Fruit fly (Drosophila melanogaster) whole organism, embryonic: ENCODE measurements around the gene THADA.

Source experiments
- CG11093 ChIP-seq: fragments of 200-800 bp; sonication (Bioruptor generic); IDR thresholded peaks from 3 replicates; pipeline ENCODE4 v1.3.6; 2022; ENCODE audit warnings: missing biosample characterization, missing genetic modification characterization
- CG14014 ChIP-seq: fragments of 200-800 bp; sonication (Bioruptor generic); IDR thresholded peaks from 2 replicates; pipeline ENCODE4 v1.3.6; 2022; ENCODE audit warnings: missing biosample characterization, missing genetic modification characterization
- CG15011 ChIP-seq: fragments of 200-800 bp; sonication (Bioruptor generic); optimal IDR thresholded peaks from 3 replicates; lab custom pipeline; 2018; ENCODE audit warnings: missing biosample characterization, mild to moderate bottlenecking, missing genetic modification characterization
- CG17568 ChIP-seq: fragments of 200-800 bp; sonication (Bioruptor generic); optimal IDR thresholded peaks from 2 replicates; lab custom pipeline; 2018; ENCODE audit warnings: missing biosample characterization, mild to moderate bottlenecking, missing genetic modification characterization, moderate library complexity
- CG17802 ChIP-seq: fragments of 200-800 bp; sonication (Bioruptor generic); optimal IDR thresholded peaks from 2 replicates; lab custom pipeline; 2018; ENCODE audit warnings: missing biosample characterization, mild to moderate bottlenecking, missing genetic modification characterization, moderate library complexity
- CG18599 ChIP-seq: fragments of 200-800 bp; sonication (Bioruptor generic); optimal IDR thresholded peaks from 3 replicates; lab custom pipeline; 2017; ENCODE audit warnings: missing biosample characterization, missing genetic modification characterization, mild to moderate bottlenecking, moderate library complexity, missing genetic modification reagents
- CG3065 ChIP-seq: fragments of 200-800 bp; sonication (Bioruptor generic); optimal IDR thresholded peaks from 2 replicates; lab custom pipeline; 2016; ENCODE audit warnings: missing biosample characterization, missing genetic modification characterization
- CG32772 ChIP-seq: fragments of 200-800 bp; sonication (Bioruptor generic); IDR thresholded peaks from 2 replicates; pipeline ENCODE4 v1.3.6; 2022; ENCODE audit warnings: missing biosample characterization, missing genetic modification characterization
- CG33557 ChIP-seq: fragments of 200-800 bp; sonication (Bioruptor generic); optimal IDR thresholded peaks from 2 replicates; lab custom pipeline; 2019; ENCODE audit warnings: missing biosample characterization, mild to moderate bottlenecking, missing genetic modification characterization, moderate library complexity
- CG4424 ChIP-seq: fragments of 200-800 bp; sonication (Bioruptor generic); optimal IDR thresholded peaks from 3 replicates; lab custom pipeline; 2016; ENCODE audit warnings: missing biosample characterization, missing genetic modification characterization
- CG6254 ChIP-seq: fragments of 200-800 bp; sonication (Bioruptor generic); optimal IDR thresholded peaks from 3 replicates; lab custom pipeline; 2017; ENCODE audit warnings: mild to moderate bottlenecking, missing biosample characterization, missing genetic modification reagents, missing genetic modification characterization
- CG6683 ChIP-seq: fragments of 200-800 bp; sonication (Bioruptor generic); optimal IDR thresholded peaks from 2 replicates; lab custom pipeline; 2017; ENCODE audit warnings: missing biosample characterization, mild to moderate bottlenecking, missing genetic modification characterization, missing genetic modification reagents
- CG6791 ChIP-seq: fragments of 200-800 bp; sonication (Bioruptor generic); IDR thresholded peaks from 3 replicates; pipeline ENCODE4 v1.3.6; 2022; ENCODE audit warnings: missing biosample characterization, missing genetic modification characterization; ENCODE audit not compliant: partially characterized antibody
- CG9797 ChIP-seq: fragments of 200-800 bp; sonication (Bioruptor generic); optimal IDR thresholded peaks from 3 replicates; lab custom pipeline; 2018; ENCODE audit warnings: missing biosample characterization, mild to moderate bottlenecking, missing genetic modification characterization
- D ChIP-seq, 2 experiments: fragments of 200-800 bp in 1 of 2; fragments of >200 bp in 1 of 2; sonication (Bioruptor generic) in 1 of 2; optimal IDR thresholded peaks; 2 replicates in 1 of 2; 3 replicates in 1 of 2; lab custom pipeline; 2017; ENCODE audit warnings: mild to moderate bottlenecking in 1 of 2, missing biosample characterization in 1 of 2, missing genetic modification characterization in 1 of 2, missing genetic modification reagents in 1 of 2
- Dp ChIP-seq: fragments of 200-800 bp; sonication (Bioruptor generic); optimal IDR thresholded peaks from 2 replicates; lab custom pipeline; 2018; ENCODE audit warnings: missing biosample characterization, mild to moderate bottlenecking, missing genetic modification characterization, moderate library complexity
- E2f1 ChIP-seq: fragments of 200-800 bp; sonication (Bioruptor generic); IDR thresholded peaks from 2 replicates; pipeline ENCODE4 v1.3.6; 2022; ENCODE audit warnings: missing biosample characterization, missing genetic modification characterization
- Fer1 ChIP-seq: fragments of 200-800 bp; sonication (Bioruptor generic); optimal IDR thresholded peaks from 2 replicates; lab custom pipeline; 2017; ENCODE audit warnings: missing biosample characterization, mild to moderate bottlenecking, missing genetic modification characterization
- HmgD ChIP-seq: fragments of 200-800 bp; sonication (Bioruptor generic); optimal IDR thresholded peaks from 3 replicates; lab custom pipeline; 2016; ENCODE audit warnings: missing biosample characterization, missing genetic modification characterization
- Hmr ChIP-seq: fragments of 200-800 bp; sonication (Bioruptor generic); optimal IDR thresholded peaks from 3 replicates; lab custom pipeline; 2017; ENCODE audit warnings: mild to moderate bottlenecking, missing biosample characterization, missing genetic modification reagents, missing genetic modification characterization
- Jarid2 ChIP-seq: fragments of 200-800 bp; sonication (Bioruptor generic); optimal IDR thresholded peaks from 3 replicates; lab custom pipeline; 2017; ENCODE audit warnings: mild to moderate bottlenecking, missing biosample characterization, missing genetic modification reagents, missing genetic modification characterization
- Mad ChIP-seq: fragments of 200-800 bp; sonication (Bioruptor generic); optimal IDR thresholded peaks from 2 replicates; lab custom pipeline; 2016; ENCODE audit warnings: missing biosample characterization, missing genetic modification characterization
- Meics ChIP-seq: fragments of 200-800 bp; sonication (Bioruptor generic); optimal IDR thresholded peaks from 2 replicates; lab custom pipeline; 2017; ENCODE audit warnings: missing biosample characterization, mild to moderate bottlenecking, missing genetic modification characterization
- NC2α ChIP-seq: fragments of 200-800 bp; sonication (Bioruptor generic); optimal IDR thresholded peaks from 2 replicates; lab custom pipeline; 2016; ENCODE audit warnings: missing biosample characterization, missing genetic modification characterization
- NK7.1 ChIP-seq: fragments of 200-800 bp; sonication (Bioruptor generic); optimal IDR thresholded peaks from 3 replicates; lab custom pipeline; 2016; ENCODE audit warnings: missing biosample characterization, missing genetic modification characterization
- Neu2 ChIP-seq: fragments of 200-800 bp; sonication (Bioruptor generic); optimal IDR thresholded peaks from 3 replicates; lab custom pipeline; 2016; ENCODE audit warnings: missing biosample characterization, missing genetic modification characterization, borderline replicate concordance
- Scr ChIP-seq: fragments of 200-800 bp; sonication (Bioruptor generic); IDR thresholded peaks from 2 replicates; pipeline ENCODE4 v1.3.6; 2022; ENCODE audit warnings: missing biosample characterization, missing genetic modification characterization; ENCODE audit not compliant: partially characterized antibody
- Side ChIP-seq: fragments of 200-800 bp; sonication (Bioruptor generic); optimal IDR thresholded peaks from 2 replicates; lab custom pipeline; 2016; ENCODE audit warnings: missing biosample characterization, missing genetic modification characterization
- Six4 ChIP-seq: fragments of 200-800 bp; sonication (Bioruptor generic); optimal IDR thresholded peaks from 2 replicates; lab custom pipeline; 2016; ENCODE audit warnings: missing biosample characterization, missing genetic modification characterization
- Sox100B ChIP-seq: fragments of 200-800 bp; sonication (Bioruptor generic); optimal IDR thresholded peaks from 3 replicates; lab custom pipeline; 2018; ENCODE audit warnings: missing biosample characterization, mild to moderate bottlenecking, missing genetic modification characterization
- Ssrp ChIP-seq: fragments of 200-800 bp; sonication (Bioruptor generic); optimal IDR thresholded peaks from 2 replicates; lab custom pipeline; 2018; ENCODE audit warnings: missing biosample characterization, mild to moderate bottlenecking, missing genetic modification characterization, moderate library complexity
- amos ChIP-seq: fragments of 200-800 bp; sonication (Bioruptor generic); IDR thresholded peaks from 2 replicates; pipeline ENCODE4 v1.3.6; 2022; ENCODE audit warnings: missing biosample characterization, missing genetic modification characterization; ENCODE audit not compliant: partially characterized antibody
- ase ChIP-seq: fragments of 200-800 bp; sonication (Bioruptor generic); IDR thresholded peaks from 3 replicates; pipeline ENCODE4 v1.3.6; 2022; ENCODE audit warnings: missing biosample characterization, missing genetic modification characterization
- br ChIP-seq: fragments of >200 bp; optimal IDR thresholded peaks from 2 replicates; lab custom pipeline; 2017
- chinmo ChIP-seq: fragments of 200-800 bp; sonication (Bioruptor generic); IDR thresholded peaks from 4 replicates; pipeline ENCODE4 v1.3.6; 2022; ENCODE audit warnings: missing biosample characterization, missing genetic modification characterization; ENCODE audit not compliant: partially characterized antibody
- chm ChIP-seq: fragments of 200-800 bp; sonication (Bioruptor generic); IDR thresholded peaks from 2 replicates; pipeline ENCODE4 v1.3.6; 2022; ENCODE audit warnings: missing biosample characterization, missing genetic modification characterization
- cwo ChIP-seq: fragments of 200-800 bp; sonication (Bioruptor generic); optimal IDR thresholded peaks from 3 replicates; lab custom pipeline; 2017; ENCODE audit warnings: missing biosample characterization, missing genetic modification characterization, mild to moderate bottlenecking, moderate library complexity, missing genetic modification reagents
- disco-r ChIP-seq: fragments of 200-800 bp; sonication (Bioruptor generic); optimal IDR thresholded peaks from 2 replicates; lab custom pipeline; 2016; ENCODE audit warnings: missing biosample characterization, missing genetic modification characterization
- dmrt11E ChIP-seq: fragments of 200-800 bp; sonication (Bioruptor generic); optimal IDR thresholded peaks from 3 replicates; lab custom pipeline; 2018; ENCODE audit warnings: missing biosample characterization, mild to moderate bottlenecking, missing genetic modification characterization, moderate library complexity
- fd3F ChIP-seq: fragments of 200-800 bp; sonication (Bioruptor generic); optimal IDR thresholded peaks from 2 replicates; lab custom pipeline; 2018; ENCODE audit warnings: missing biosample characterization, mild to moderate bottlenecking, missing genetic modification characterization, moderate library complexity
- fd64A ChIP-seq: fragments of 200-800 bp; sonication (Bioruptor generic); optimal IDR thresholded peaks from 3 replicates; lab custom pipeline; 2018; ENCODE audit warnings: missing biosample characterization, mild to moderate bottlenecking, missing genetic modification characterization
- gfzf ChIP-seq: fragments of 200-800 bp; sonication (Bioruptor generic); optimal IDR thresholded peaks from 2 replicates; lab custom pipeline; 2016; ENCODE audit warnings: missing biosample characterization, mild to moderate bottlenecking, missing genetic modification characterization, moderate library complexity
- hth ChIP-seq: fragments of >200 bp; optimal IDR thresholded peaks from 2 replicates; lab custom pipeline; 2017; ENCODE audit warnings: inconsistent platforms
- pzg ChIP-seq: fragments of 200-800 bp; sonication (Bioruptor generic); optimal IDR thresholded peaks from 3 replicates; lab custom pipeline; 2018; ENCODE audit warnings: missing biosample characterization, mild to moderate bottlenecking, missing genetic modification characterization, moderate library complexity
- sqz ChIP-seq: fragments of 200-800 bp; sonication (Bioruptor generic); optimal IDR thresholded peaks from 3 replicates; lab custom pipeline; 2018; ENCODE audit warnings: missing biosample characterization, mild to moderate bottlenecking, missing genetic modification characterization
- stwl ChIP-seq: fragments of 200-800 bp; sonication (Bioruptor generic); optimal IDR thresholded peaks from 3 replicates; lab custom pipeline; 2018; ENCODE audit warnings: missing biosample characterization, mild to moderate bottlenecking, missing genetic modification characterization, moderate library complexity
- wdn ChIP-seq: fragments of 200-800 bp; sonication (Bioruptor generic); IDR thresholded peaks from 2 replicates; pipeline ENCODE4 v1.3.6; 2022; ENCODE audit warnings: missing biosample characterization, missing genetic modification characterization
- zen2 ChIP-seq: fragments of 200-800 bp; sonication (Bioruptor generic); IDR thresholded peaks from 3 replicates; pipeline ENCODE4 v1.3.6; 2022; ENCODE audit warnings: missing biosample characterization, missing genetic modification characterization; ENCODE audit not compliant: partially characterized antibody

THADA gene

dm6 chrX:19850503-19851094 lies 14.7 kb downstream of the THADA start (continued):
- TF ChIP-seq CG11093: peak; percentile 72
- no peak for TF ChIP-seq hth (lab: Kevin White, UChicago)
- peak; percentile 64 for TF ChIP-seq HmgD (GFP tag; lab: Kevin White, UChicago)
- peak; percentile 90 for TF ChIP-seq CG6254
- TF ChIP-seq CG3065 (GFP tag; lab: Kevin White, UChicago): peak; percentile 90
- TF ChIP-seq gfzf (GFP tag; lab: Kevin White, UChicago): no peak
- peak; percentile 85 for TF ChIP-seq CG33557 (GFP tag; lab: Kevin White, UChicago)
- peak; percentile 82 for TF ChIP-seq CG14014 (GFP tag; lab: Robert Waterston, UW)
- TF ChIP-seq CG9797 (GFP tag; lab: Kevin White, UChicago): no peak
- no peak for TF ChIP-seq CG17568 (GFP tag; lab: Kevin White, UChicago)
- TF ChIP-seq stwl: peak; percentile 62
- peak; percentile 95 for TF ChIP-seq chm
- peak; percentile 75 for TF ChIP-seq CG17802
- no peak for TF ChIP-seq Scr (GFP tag; lab: Robert Waterston, UW)
- TF ChIP-seq disco-r (GFP tag; lab: Kevin White, UChicago): peak; percentile 88
- TF ChIP-seq amos (GFP tag; lab: Robert Waterston, UW): no peak
- TF ChIP-seq Sox100B: no peak
- peak; percentile 65 for TF ChIP-seq cwo (GFP tag; lab: Kevin White, UChicago)
- no peak for TF ChIP-seq CG6791 (GFP tag; lab: Robert Waterston, UW)
- TF ChIP-seq CG32772 (GFP tag; lab: Robert Waterston, UW): peak; percentile 87
- peak; percentile 71 for TF ChIP-seq fd64A
- TF ChIP-seq D (optimal IDR thresholded peaks at IDR 0.05; lab: Kevin White, UChicago): no peak
- peak; percentile 95 for TF ChIP-seq D (GFP tag; optimal IDR thresholded peaks at IDR 0.05; lab: Kevin White, UChicago)
- peak; percentile 88 for TF ChIP-seq E2f1
- peak; percentile 68 for TF ChIP-seq Hmr (GFP tag; lab: Kevin White, UChicago)
- TF ChIP-seq NC2α (GFP tag; lab: Kevin White, UChicago): peak; percentile 91
- TF ChIP-seq br: no peak
- peak; percentile 87 for TF ChIP-seq Side
- TF ChIP-seq dmrt11E (tag; lab: Kevin White, UChicago): peak; percentile 98
- peak; percentile 66 for TF ChIP-seq Fer1
- no peak for TF ChIP-seq zen2 (GFP tag; lab: Robert Waterston, UW)
- TF ChIP-seq Jarid2 (GFP tag; lab: Kevin White, UChicago): peak; percentile 47
- peak; percentile 38; the same call in 1 of the 2 replicates for TF ChIP-seq wdn (GFP tag; lab: Robert Waterston, UW)
- TF ChIP-seq CG6683 (GFP tag; lab: Kevin White, UChicago): peak; percentile 34
- TF ChIP-seq Mad (GFP tag; lab: Kevin White, UChicago): peak; percentile 91
- TF ChIP-seq Dp (GFP tag; lab: Kevin White, UChicago): no peak
- TF ChIP-seq ase: peak; percentile 84
- peak; percentile 54 for TF ChIP-seq Neu2 (GFP tag; lab: Kevin White, UChicago)
- peak; percentile 92 for TF ChIP-seq Six4 (GFP tag; lab: Kevin White, UChicago)
- peak; percentile 83 for TF ChIP-seq NK7.1 (GFP tag; lab: Kevin White, UChicago)
- TF ChIP-seq CG4424: peak; percentile 94
- TF ChIP-seq Meics (GFP tag; lab: Kevin White, UChicago): peak; percentile 78
- no peak for TF ChIP-seq CG15011 (GFP tag; lab: Kevin White, UChicago)
- TF ChIP-seq chinmo (GFP tag; lab: Robert Waterston, UW): no peak
- no peak for TF ChIP-seq pzg (GFP tag; lab: Kevin White, UChicago)
- TF ChIP-seq sqz (GFP tag; lab: Kevin White, UChicago): peak; percentile 73
- TF ChIP-seq CG18599 (GFP tag; lab: Kevin White, UChicago): peak; percentile 82
- TF ChIP-seq fd3F (GFP tag; lab: Kevin White, UChicago): peak; percentile 42
- TF ChIP-seq Ssrp (tag; lab: Kevin White, UChicago): peak; percentile 95
